Fruit fly (Drosophila melanogaster) Kc167 (cell line): Measurements from ENCODE around the gene RpS5a.
A peak's percentile ranks its signal among the peaks of the same experiment; 100 is the strongest.

Experiments
- Myc ChIP-seq: fragments of >200 bp; optimal IDR thresholded peaks from 2 replicates; lab custom pipeline; 2017; ENCODE audit warnings: missing external identifiers
- Sin3A ChIP-seq: fragments of >200 bp; optimal IDR thresholded peaks from 2 replicates; lab custom pipeline; 2018; ENCODE audit warnings: missing external identifiers
- h ChIP-seq: fragments of >200 bp; optimal IDR thresholded peaks from 3 replicates; lab custom pipeline; 2018; ENCODE audit warnings: missing external identifiers
- insv ChIP-seq: fragments of >200 bp; optimal IDR thresholded peaks from 3 replicates; lab custom pipeline; 2018; ENCODE audit warnings: missing external identifiers
- psq ChIP-seq: fragments of >200 bp; optimal IDR thresholded peaks from 2 replicates; lab custom pipeline; 2017; ENCODE audit warnings: missing external identifiers
- ttk ChIP-seq: sonication (Bioruptor generic); optimal IDR thresholded peaks from 2 replicates; lab custom pipeline; 2017; ENCODE audit warnings: missing external identifiers

The RpS5a gene

dm6 chrX:17174115-17174514, 26.1 kb upstream of the RpS5a start:
- TF ChIP-seq Sin3A (lab: Kevin White, UChicago) (no peak), Myc (no peak)

- TF ChIP-seq psq (no peak), h (lab: Kevin White, UChicago) (no peak), Myc (no peak), Sin3A (lab: Kevin White, UChicago) (no peak), ttk (lab: Kevin White, UChicago) (no peak), insv (no peak)
Observed at dm6 chrX:17172777-17173315, 24.8 kb upstream of the RpS5a start.

- TF ChIP-seq ttk (lab: Kevin White, UChicago): no peak
- no peak for TF ChIP-seq Myc
- no peak for TF ChIP-seq Sin3A (lab: Kevin White, UChicago)
- TF ChIP-seq insv: no peak
- TF ChIP-seq h (lab: Kevin White, UChicago): no peak
- no peak for TF ChIP-seq psq
Observed at dm6 chrX:17172123-17172522, 24.1 kb upstream of the RpS5a start.

dm6 chrX:17170484-17170944, 22.4 kb upstream of the RpS5a start:
- TF ChIP-seq h (lab: Kevin White, UChicago): no peak
- no peak for TF ChIP-seq ttk (lab: Kevin White, UChicago)
- TF ChIP-seq Myc: no peak
- no peak for TF ChIP-seq Sin3A (lab: Kevin White, UChicago)
- TF ChIP-seq insv: no peak
- no peak for TF ChIP-seq psq

dm6 chrX:17167304-17167703, 19.2 kb upstream of the RpS5a start:
- no peak for TF ChIP-seq Sin3A (lab: Kevin White, UChicago)
- TF ChIP-seq insv: no peak
- no peak for TF ChIP-seq Myc
- TF ChIP-seq h (lab: Kevin White, UChicago): no peak
- no peak for TF ChIP-seq psq
- TF ChIP-seq ttk (lab: Kevin White, UChicago): no peak

- TF ChIP-seq ttk (lab: Kevin White, UChicago) (no peak), psq (no peak), insv (no peak), h (lab: Kevin White, UChicago) (no peak), Myc (no peak), Sin3A (lab: Kevin White, UChicago) (no peak)
Observed at dm6 chrX:17162446-17163013, 14.5 kb upstream of the RpS5a start.

dm6 chrX:17160396-17161040, 12.5 kb upstream of the RpS5a start:
- TF ChIP-seq ttk (lab: Kevin White, UChicago) (no peak), h (lab: Kevin White, UChicago) (no peak), Sin3A (lab: Kevin White, UChicago) (no peak), Myc (no peak), psq (no peak), insv (no peak)

- TF ChIP-seq Sin3A (lab: Kevin White, UChicago): no peak
- no peak for TF ChIP-seq h (lab: Kevin White, UChicago)
- TF ChIP-seq insv: no peak
- no peak for TF ChIP-seq psq
- TF ChIP-seq ttk (lab: Kevin White, UChicago): no peak
Observed at dm6 chrX:17159819-17160218, 11.8 kb upstream of the RpS5a start, which contains the start of gene baz. Gene baz, plus strand, starts transcription at chrX:17160006.

- TF ChIP-seq Myc (no peak), psq (no peak), ttk (lab: Kevin White, UChicago) (no peak), Sin3A (lab: Kevin White, UChicago) (no peak), h (lab: Kevin White, UChicago) (no peak), insv (no peak)
Observed at dm6 chrX:17159116-17159515, 11.1 kb upstream of the RpS5a start, which contains the start of gene xmas. Gene xmas, minus strand, starts transcription at chrX:17159306.

- TF ChIP-seq h (lab: Kevin White, UChicago) (no peak), psq (no peak), Myc (no peak), Sin3A (lab: Kevin White, UChicago) (no peak), ttk (lab: Kevin White, UChicago) (no peak), insv (no peak)
Observed at dm6 chrX:17150660-17151059, 2.6 kb upstream of the RpS5a start.

- TF ChIP-seq ttk (lab: Kevin White, UChicago): peak; percentile 3
- no peak for TF ChIP-seq insv
Observed at dm6 chrX:17149652-17150266, 1.7 kb upstream of the RpS5a start.

- TF ChIP-seq ttk (lab: Kevin White, UChicago): no peak
- no peak for TF ChIP-seq Sin3A (lab: Kevin White, UChicago)
- no peak for TF ChIP-seq Myc
- TF ChIP-seq h (lab: Kevin White, UChicago): no peak
- TF ChIP-seq psq: no peak
- no peak for TF ChIP-seq insv
Observed at dm6 chrX:17148951-17149449, 936 bp upstream of the RpS5a start, which contains the start of gene Chchd2. Gene Chchd2, plus strand, starts transcription at chrX:17149001.
